Worm (Caenorhabditis elegans) whole organism, young adult: ENCODE results near the gene Y116A8A.4.

Source experiments
- B0019.2 ChIP-seq: fragments of 200-800 bp; sonication (Bioruptor generic); conservative IDR thresholded peaks from 2 replicates; pipeline ENCODE4 v1.3.6; 2022; ENCODE audit warnings: missing genetic modification reagents, missing genetic modification characterization, missing compliant biosample characterization
- B0035.1 ChIP-seq: sonication (generic microtip); optimal IDR thresholded peaks from 2 replicates; lab custom pipeline; 2016; ENCODE audit warnings: missing genetic modification characterization, mild to moderate bottlenecking, missing compliant biosample characterization, missing genotype, missing genetic modification reagents
- B0261.1 ChIP-seq: sonication (generic microtip); optimal IDR thresholded peaks from 2 replicates; lab custom pipeline; 2016; ENCODE audit warnings: mild to moderate bottlenecking, missing genetic modification characterization, moderate library complexity, missing compliant biosample characterization
- B0336.3 ChIP-seq: fragments of 200-800 bp; sonication (Bioruptor generic); IDR thresholded peaks from 2 replicates; pipeline ENCODE4 v1.3.6; 2022; ENCODE audit warnings: missing genetic modification characterization, missing compliant biosample characterization
- D2030.7 ChIP-seq: fragments of 200-800 bp; sonication (Bioruptor generic); IDR thresholded peaks from 2 replicates; pipeline ENCODE4 v1.3.6; 2022; ENCODE audit warnings: missing genetic modification reagents, missing genetic modification characterization, missing compliant biosample characterization
- F22D6.2 ChIP-seq: sonication (generic microtip); optimal IDR thresholded peaks from 2 replicates; lab custom pipeline; 2016; ENCODE audit warnings: mild to moderate bottlenecking, missing genetic modification characterization, missing compliant biosample characterization
- F33H1.4 ChIP-seq: fragments of 200-800 bp; sonication (Bioruptor generic); IDR thresholded peaks from 2 replicates; pipeline ENCODE4 v1.3.6; 2022; ENCODE audit warnings: missing genetic modification reagents, missing genetic modification characterization, missing compliant biosample characterization
- F49E8.2 ChIP-seq: sonication (generic microtip); optimal IDR thresholded peaks from 3 replicates; lab custom pipeline; 2017; ENCODE audit warnings: missing genetic modification characterization, mild to moderate bottlenecking, missing compliant biosample characterization, antibody characterized with exemption, moderate library complexity; ENCODE audit not compliant: insufficient read depth
- F52B5.7 ChIP-seq: sonication (generic microtip); optimal IDR thresholded peaks from 2 replicates; lab custom pipeline; 2016; ENCODE audit warnings: mild to moderate bottlenecking, missing genetic modification characterization, missing compliant biosample characterization
- F57A8.1 ChIP-seq: fragments of 200-800 bp; sonication (Bioruptor generic); optimal IDR thresholded peaks from 2 replicates; lab custom pipeline; 2018; ENCODE audit warnings: mild to moderate bottlenecking, missing genetic modification characterization, moderate library complexity, missing compliant biosample characterization
- Y53G8AR.9 ChIP-seq: fragments of 200-800 bp; sonication (Bioruptor generic); conservative IDR thresholded peaks from 2 replicates; pipeline ENCODE4 v1.3.6; 2022; ENCODE audit warnings: missing genetic modification reagents, missing genetic modification characterization, missing compliant biosample characterization
- Y67H2A.10 ChIP-seq: fragments of 200-800 bp; sonication (Bioruptor generic); conservative IDR thresholded peaks from 2 replicates; pipeline ENCODE4 v1.3.6; 2022; ENCODE audit warnings: missing genetic modification reagents, missing genetic modification characterization, missing compliant biosample characterization
- Y79H2A.3 ChIP-seq: fragments of 200-800 bp; sonication (Bioruptor generic); conservative IDR thresholded peaks from 2 replicates; pipeline ENCODE4 v1.3.6; 2022; ENCODE audit warnings: missing genetic modification reagents, missing genetic modification characterization, missing compliant biosample characterization
- Y95B8A.8 ChIP-seq: fragments of 200-800 bp; sonication (Bioruptor generic); IDR thresholded peaks from 2 replicates; pipeline ENCODE4 v1.3.6; 2022; ENCODE audit warnings: missing genetic modification reagents, missing genetic modification characterization, missing compliant biosample characterization
- ZK185.1 ChIP-seq: sonication (generic microtip); optimal IDR thresholded peaks from 2 replicates; lab custom pipeline; 2016; ENCODE audit warnings: mild to moderate bottlenecking, missing genetic modification characterization, missing compliant biosample characterization; ENCODE audit not compliant: poor library complexity, severe bottlenecking
- atf-7 ChIP-seq: sonication (generic microtip); optimal IDR thresholded peaks from 2 replicates; lab custom pipeline; 2017; ENCODE audit warnings: mild to moderate bottlenecking, missing genetic modification characterization, missing compliant biosample characterization
- athp-1 ChIP-seq: sonication (generic microtip); optimal IDR thresholded peaks from 2 replicates; lab custom pipeline; 2017; ENCODE audit warnings: mild to moderate bottlenecking, missing genetic modification characterization, missing compliant biosample characterization
- attf-6 ChIP-seq: fragments of 200-800 bp; sonication (Bioruptor generic); IDR thresholded peaks from 2 replicates; pipeline ENCODE4 v1.3.6; 2022; ENCODE audit warnings: missing genetic modification reagents, missing genetic modification characterization, missing compliant biosample characterization
- cebp-1 ChIP-seq, 2 experiments: fragments of 200-800 bp in 1 of 2; sonication (Bioruptor generic) in 1 of 2; sonication (generic microtip) in 1 of 2; IDR thresholded peaks in 1 of 2; optimal IDR thresholded peaks in 1 of 2; 2 replicates each; pipeline versions ENCODE4 v1.3.6 to Lab custom; 2017 to 2022; ENCODE audit warnings: missing compliant biosample characterization in 2 of 2, missing genetic modification characterization in 2 of 2, mild to moderate bottlenecking in 1 of 2, missing genetic modification reagents in 1 of 2, moderate library complexity in 1 of 2
- cebp-2 ChIP-seq: fragments of 200-800 bp; sonication (Bioruptor generic); IDR thresholded peaks from 2 replicates; pipeline ENCODE4 v1.3.6; 2022; ENCODE audit warnings: missing genetic modification characterization, missing compliant biosample characterization
- ceh-58 ChIP-seq: fragments of 200-800 bp; sonication (Bioruptor generic); IDR thresholded peaks from 2 replicates; pipeline ENCODE4 v1.3.6; 2022; ENCODE audit warnings: missing genetic modification characterization, missing compliant biosample characterization
- ceh-91 ChIP-seq: fragments of 200-800 bp; sonication (Bioruptor generic); IDR thresholded peaks from 2 replicates; pipeline ENCODE4 v1.3.6; 2022; ENCODE audit warnings: missing genetic modification reagents, missing genetic modification characterization, missing compliant biosample characterization
- die-1 ChIP-seq: sonication (generic microtip); optimal IDR thresholded peaks from 2 replicates; lab custom pipeline; 2016; ENCODE audit warnings: missing genotype, mild to moderate bottlenecking, missing genetic modification characterization, missing compliant biosample characterization
- egrh-3 ChIP-seq: fragments of 200-800 bp; sonication (Bioruptor generic); IDR thresholded peaks from 2 replicates; pipeline ENCODE4 v1.3.6; 2022; ENCODE audit warnings: missing genetic modification reagents, missing genetic modification characterization, missing compliant biosample characterization
- hmg-1.2 ChIP-seq: fragments of 200-800 bp; sonication (Bioruptor generic); IDR thresholded peaks from 2 replicates; pipeline ENCODE4 v1.3.6; 2022; ENCODE audit warnings: missing genetic modification reagents, missing genetic modification characterization, missing compliant biosample characterization
- hmg-20 ChIP-seq: fragments of 200-800 bp; sonication (Bioruptor generic); IDR thresholded peaks from 2 replicates; pipeline ENCODE4 v1.3.6; 2022; ENCODE audit warnings: missing genetic modification reagents, missing genetic modification characterization, missing compliant biosample characterization
- hsf-1 ChIP-seq: fragments of 200-800 bp; sonication (Bioruptor generic); IDR thresholded peaks from 2 replicates; pipeline ENCODE4 v1.3.6; 2022; ENCODE audit warnings: missing genetic modification reagents, missing genetic modification characterization, missing compliant biosample characterization
- lin-35 ChIP-seq, 3 experiments: fragments of 150-350 bp in 2 of 3; sonication (generic microtip) in 1 of 3; optimal IDR thresholded peaks; 2 replicates each; lab custom pipeline; 2014 to 2018; ENCODE audit warnings: missing biosample characterization in 3 of 3, missing genetic modification characterization in 3 of 3, missing genetic modification reagents in 3 of 3
- madf-10 ChIP-seq: sonication (generic microtip); optimal IDR thresholded peaks from 2 replicates; lab custom pipeline; 2016; ENCODE audit warnings: mild to moderate bottlenecking, missing genetic modification characterization, missing compliant biosample characterization
- madf-3 ChIP-seq: fragments of 200-800 bp; sonication (Bioruptor generic); IDR thresholded peaks from 2 replicates; pipeline ENCODE4 v1.3.6; 2022; ENCODE audit warnings: missing genetic modification reagents, missing genetic modification characterization, missing compliant biosample characterization
- mcd-1 ChIP-seq: fragments of 200-800 bp; sonication (Bioruptor generic); IDR thresholded peaks from 2 replicates; pipeline ENCODE4 v1.3.6; 2022; ENCODE audit warnings: missing genetic modification reagents, missing genetic modification characterization, missing compliant biosample characterization
- mel-28 ChIP-seq: sonication (generic microtip); optimal IDR thresholded peaks from 2 replicates; lab custom pipeline; 2016; ENCODE audit warnings: borderline replicate concordance, mild to moderate bottlenecking, missing genetic modification characterization, missing compliant biosample characterization
- mes-4 ChIP-seq: sonication (generic microtip); optimal IDR thresholded peaks from 2 replicates; lab custom pipeline; 2016; ENCODE audit warnings: missing genotype, missing genetic modification characterization, missing compliant biosample characterization
- nfyb-1 ChIP-seq: fragments of 200-800 bp; sonication (Bioruptor generic); IDR thresholded peaks from 2 replicates; pipeline ENCODE4 v1.3.6; 2022; ENCODE audit warnings: missing genetic modification reagents, missing genetic modification characterization, missing compliant biosample characterization
- pbrm-1 ChIP-seq: fragments of 200-800 bp; sonication (Bioruptor generic); IDR thresholded peaks from 2 replicates; pipeline ENCODE4 v1.3.6; 2022; ENCODE audit warnings: missing genetic modification reagents, missing genetic modification characterization, missing compliant biosample characterization
- snpc-1.3 ChIP-seq: sonication (generic microtip); optimal IDR thresholded peaks from 2 replicates; lab custom pipeline; 2017; ENCODE audit warnings: missing genetic modification characterization, mild to moderate bottlenecking, missing compliant biosample characterization, antibody characterized with exemption, moderate library complexity, missing genotype, missing genetic modification reagents; ENCODE audit not compliant: insufficient read depth
- somi-1 ChIP-seq: fragments of 200-800 bp; sonication (Bioruptor generic); optimal IDR thresholded peaks from 2 replicates; lab custom pipeline; 2018; ENCODE audit warnings: mild to moderate bottlenecking, missing genetic modification characterization, missing compliant biosample characterization
- sptf-2 ChIP-seq: fragments of 200-800 bp; sonication (Bioruptor generic); optimal IDR thresholded peaks from 2 replicates; lab custom pipeline; 2018; ENCODE audit warnings: mild to moderate bottlenecking, missing genetic modification characterization, missing compliant biosample characterization
- unc-130 ChIP-seq: sonication (generic microtip); optimal IDR thresholded peaks from 2 replicates; lab custom pipeline; 2016; ENCODE audit warnings: missing genetic modification reagents, missing genetic modification characterization, missing compliant biosample characterization
- unc-62 ChIP-seq: fragments of 150-350 bp; optimal IDR thresholded peaks from 2 replicates; lab custom pipeline; 2014; ENCODE audit warnings: missing biosample characterization, missing genetic modification reagents, missing genetic modification characterization
- zfh-2 ChIP-seq: fragments of 200-800 bp; sonication (Bioruptor generic); conservative IDR thresholded peaks from 2 replicates; pipeline ENCODE4 v1.3.6; 2022; ENCODE audit warnings: missing genetic modification reagents, missing genetic modification characterization, missing compliant biosample characterization
- zim-3 ChIP-seq: sonication (generic microtip); optimal IDR thresholded peaks from 2 replicates; lab custom pipeline; 2017; ENCODE audit warnings: mild to moderate bottlenecking, missing genetic modification characterization, moderate library complexity, missing compliant biosample characterization
- ztf-18 ChIP-seq: sonication (generic microtip); optimal IDR thresholded peaks from 2 replicates; lab custom pipeline; 2016; ENCODE audit warnings: missing genotype, mild to moderate bottlenecking, missing genetic modification characterization, missing compliant biosample characterization

The Y116A8A.4 gene

DNA sequence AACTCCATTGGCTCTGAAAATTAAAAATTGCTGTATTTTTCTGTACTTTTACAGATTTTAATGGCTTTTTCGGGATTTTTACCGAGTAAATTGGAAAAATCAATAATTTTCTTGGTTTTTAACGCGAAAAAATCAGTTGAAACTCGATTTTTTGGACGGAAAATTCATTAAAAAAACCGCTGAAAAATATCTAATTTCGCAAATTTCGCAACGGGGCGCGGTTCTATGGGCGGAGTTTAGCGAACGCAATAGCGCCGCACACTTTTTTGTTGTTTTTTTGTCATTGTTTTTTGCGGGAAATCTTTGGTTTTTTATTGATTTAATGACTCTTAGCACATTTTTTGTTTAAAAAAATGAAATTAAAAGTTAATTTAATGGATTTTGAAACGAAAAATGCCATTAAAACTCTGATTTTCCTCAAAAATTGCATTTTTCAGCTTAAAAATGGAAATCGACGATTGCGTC, 40.8 kb downstream of the Y116A8A.4 start, which contains the start of the genes mel-46 and lsy-13 (continued):
- TF ChIP-seq B0336.3 (GFP tag; lab: Robert Waterston, UW) = no peak
- no peak for TF ChIP-seq B0035.1 (tag; lab: Kevin White, UChicago)
- no peak for TF ChIP-seq mes-4 (tag; lab: Kevin White, UChicago)
- TF ChIP-seq cebp-1 (GFP tag; IDR thresholded peaks at IDR 0.05; lab: Robert Waterston, UW) = peak; percentile 98
- peak; percentile 99 for TF ChIP-seq cebp-1 (tag; optimal IDR thresholded peaks at IDR 0.05; lab: Kevin White, UChicago)
- TF ChIP-seq pbrm-1 (GFP tag; lab: Robert Waterston, UW) = 0 out of 2 replicates have a peak, but pooled peaks have one; percentile 35
- no peak for TF ChIP-seq F22D6.2 (tag; lab: Kevin White, UChicago)
- no peak for TF ChIP-seq F52B5.7
- TF ChIP-seq atf-7 (tag; lab: Kevin White, UChicago) = no peak
- no peak for TF ChIP-seq Y67H2A.10 (GFP tag; lab: Robert Waterston, UW)
- TF ChIP-seq B0261.1 (tag; lab: Kevin White, UChicago) = no peak
- TF ChIP-seq zim-3 (tag; lab: Kevin White, UChicago) = no peak
- no peak for TF ChIP-seq die-1 (tag; lab: Kevin White, UChicago)
- 0 out of 2 replicates have a peak, but pooled peaks have one; percentile 29 for TF ChIP-seq Y53G8AR.9 (GFP tag; lab: Robert Waterston, UW)
- TF ChIP-seq zfh-2 (GFP tag; lab: Robert Waterston, UW) = no peak
- no peak for TF ChIP-seq somi-1 (GFP tag; lab: Kevin White, UChicago)
- TF ChIP-seq lin-35 (GFP tag; optimal IDR thresholded peaks at IDR 0.05; lab: Kevin White, UChicago) = no peak
- TF ChIP-seq ztf-18 (tag; lab: Kevin White, UChicago) = peak; percentile 55
- TF ChIP-seq attf-6 = peak; percentile 60; the same call in 1 of the 2 replicates
- TF ChIP-seq F57A8.1 = no peak
- TF ChIP-seq sptf-2 (GFP tag; lab: Kevin White, UChicago) = no peak
- TF ChIP-seq athp-1 (tag; lab: Kevin White, UChicago) = no peak
- TF ChIP-seq Y95B8A.8 (GFP tag; lab: Robert Waterston, UW) = no peak
- no peak for TF ChIP-seq egrh-3 (GFP tag; lab: Robert Waterston, UW)
- peak; percentile 10 for TF ChIP-seq snpc-1.3 (tag; lab: Kevin White, UChicago)
- TF ChIP-seq Y79H2A.3 (GFP tag; lab: Robert Waterston, UW) = no peak
- TF ChIP-seq F49E8.2 = no peak
- no peak for TF ChIP-seq unc-62 (GFP tag; lab: Kevin White, UChicago)
- TF ChIP-seq ceh-91 (GFP tag; lab: Robert Waterston, UW) = no peak
- no peak for TF ChIP-seq D2030.7 (GFP tag; lab: Robert Waterston, UW)
- no peak for TF ChIP-seq mel-28
- TF ChIP-seq hmg-1.2 (GFP tag; lab: Robert Waterston, UW) = peak; percentile 33; the same call in 1 of the 2 replicates

DNA sequence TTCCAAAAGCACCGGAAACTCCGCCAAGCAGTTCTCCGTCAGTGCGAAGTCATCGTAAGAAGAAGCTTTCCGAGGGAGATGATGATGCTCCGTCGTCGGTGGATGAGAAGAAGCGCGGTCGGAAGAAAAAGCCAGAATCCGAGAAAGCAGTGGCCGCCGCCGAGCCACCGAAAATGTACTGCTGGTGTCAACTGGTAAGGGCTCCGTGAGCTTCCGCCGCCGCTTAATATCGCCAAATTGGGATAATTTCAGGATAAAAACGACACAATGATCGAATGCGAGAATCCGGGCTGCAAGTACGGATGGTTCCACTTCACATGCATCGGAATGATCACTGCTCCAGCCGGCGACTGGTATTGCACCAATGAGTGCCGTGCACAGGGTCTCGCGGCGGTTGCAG, 42.2 kb downstream of the Y116A8A.4 start:
- TF ChIP-seq zfh-2 (GFP tag; lab: Robert Waterston, UW) = peak; percentile 75
- peak; percentile 59; the same call in 1 of the 2 replicates for TF ChIP-seq hsf-1 (GFP tag; lab: Robert Waterston, UW)
- TF ChIP-seq mel-28 = no peak

DNA sequence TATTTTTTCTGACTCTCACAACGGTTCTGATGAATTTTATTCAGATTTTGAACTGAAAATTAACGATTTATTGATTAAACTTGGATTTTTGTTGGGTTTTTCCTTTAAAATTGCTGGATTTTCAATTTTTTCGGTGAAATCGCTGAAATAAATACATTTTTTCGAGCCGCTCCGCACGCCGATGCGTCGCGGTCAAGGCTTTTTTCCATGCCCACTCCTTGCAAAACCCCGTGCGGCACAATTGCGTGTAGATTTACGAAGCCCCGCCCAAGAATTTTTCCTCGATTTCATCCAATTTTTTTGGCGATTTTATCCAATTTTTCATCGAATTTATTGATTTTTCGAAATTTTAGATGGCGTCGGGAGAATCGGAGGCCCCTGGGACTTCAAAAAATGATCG, 42.9 kb downstream of the Y116A8A.4 start, which contains the start of gene gtsf-1:
TSS of gene gtsf-1 (plus strand) at position 354 of the 400 bp plus-strand sequence.
- TF ChIP-seq zim-3 (tag; lab: Kevin White, UChicago) (no peak), cebp-2 (GFP tag; lab: Robert Waterston, UW) (no peak), snpc-1.3 (tag; lab: Kevin White, UChicago) (peak; percentile 68), nfyb-1 (GFP tag; lab: Robert Waterston, UW) (peak; percentile 83), somi-1 (GFP tag; lab: Kevin White, UChicago) (no peak), F33H1.4 (GFP tag; lab: Robert Waterston, UW) (peak; percentile 34; the same call in 1 of the 2 replicates), unc-130 (GFP tag; lab: Kevin White, UChicago) (no peak), hsf-1 (GFP tag; lab: Robert Waterston, UW) (0 out of 2 replicates have a peak, but pooled peaks have one; percentile 35), cebp-1 (GFP tag; IDR thresholded peaks at IDR 0.05; lab: Robert Waterston, UW) (no peak), cebp-1 (tag; optimal IDR thresholded peaks at IDR 0.05; lab: Kevin White, UChicago) (peak; percentile 83), B0019.2 (GFP tag; lab: Robert Waterston, UW) (0 out of 2 replicates have a peak, but pooled peaks have one; percentile 39), hmg-20 (0 out of 2 replicates have a peak, but pooled peaks have one; percentile 27), hmg-1.2 (GFP tag; lab: Robert Waterston, UW) (peak; percentile 67), madf-10 (tag; lab: Kevin White, UChicago) (peak; percentile 34), Y95B8A.8 (GFP tag; lab: Robert Waterston, UW) (peak; percentile 65; the same call in 1 of the 2 replicates), Y67H2A.10 (GFP tag; lab: Robert Waterston, UW) (0 out of 2 replicates have a peak, but pooled peaks have one; percentile 13), madf-3 (GFP tag; lab: Robert Waterston, UW) (peak; percentile 98), mcd-1 (GFP tag; lab: Robert Waterston, UW) (peak; percentile 71), ceh-58 (GFP tag; lab: Robert Waterston, UW) (no peak), ZK185.1 (tag; lab: Kevin White, UChicago) (no peak)
